Worm (Caenorhabditis elegans) whole organism, L1 larva: Measurements from ENCODE around the gene abu-1.

Experiments used
- C04F5.9 ChIP-seq: sonication (generic microtip); optimal IDR thresholded peaks from 2 replicates; lab custom pipeline; 2016; ENCODE audit warnings: missing genetic modification characterization, missing compliant biosample characterization
- C34B4.2 ChIP-seq: sonication (generic microtip); optimal IDR thresholded peaks from 2 replicates; lab custom pipeline; 2017; ENCODE audit warnings: mild to moderate bottlenecking, missing genetic modification characterization, missing compliant biosample characterization
- aly-2 ChIP-seq: fragments of 150-350 bp; optimal IDR thresholded peaks from 2 replicates; lab custom pipeline; 2014; ENCODE audit warnings: missing biosample characterization, missing genetic modification characterization
- ama-1 ChIP-seq: fragments of 150-350 bp; optimal IDR thresholded peaks from 2 replicates; lab custom pipeline; 2014
- blmp-1 ChIP-seq: fragments of 150-350 bp; optimal IDR thresholded peaks from 2 replicates; lab custom pipeline; 2014; ENCODE audit warnings: missing biosample characterization, missing genetic modification characterization
- ceh-8 ChIP-seq: fragments of 200-800 bp; sonication (Bioruptor generic); optimal IDR thresholded peaks from 2 replicates; lab custom pipeline; 2018; ENCODE audit warnings: mild to moderate bottlenecking, missing genetic modification characterization, moderate library complexity, missing compliant biosample characterization
- ceh-88 ChIP-seq: fragments of 200-800 bp; sonication (Bioruptor generic); IDR thresholded peaks from 2 replicates; pipeline ENCODE4 v1.3.6; 2022; ENCODE audit warnings: missing genetic modification characterization, missing compliant biosample characterization
- ces-1 ChIP-seq: fragments of 150-350 bp; optimal IDR thresholded peaks from 2 replicates; lab custom pipeline; 2014; ENCODE audit warnings: missing biosample characterization, missing genetic modification reagents, missing genetic modification characterization
- dpl-1 ChIP-seq, 3 experiments: fragments of 150-350 bp in 2 of 3; sonication (generic microtip) in 1 of 3; optimal IDR thresholded peaks; 2 replicates each; lab custom pipeline; 2014 to 2017; ENCODE audit warnings: missing biosample characterization in 3 of 3, missing genetic modification characterization in 3 of 3, missing genetic modification reagents in 3 of 3
- efl-1 ChIP-seq, 4 experiments: fragments of 150-350 bp; optimal IDR thresholded peaks in 3 of 4; peaks in 1 of 4; 1 replicate in 1 of 4; 2 replicates in 3 of 4; lab custom pipeline; 2014; ENCODE audit warnings: missing biosample characterization in 2 of 4, missing genetic modification characterization in 2 of 4, missing genetic modification reagents in 2 of 4
- efl-3 ChIP-seq: fragments of 200-800 bp; sonication (Bioruptor generic); optimal IDR thresholded peaks from 2 replicates; lab custom pipeline; 2018; ENCODE audit warnings: mild to moderate bottlenecking, missing genetic modification characterization, missing compliant biosample characterization
- egl-13 ChIP-seq: sonication (generic microtip); optimal IDR thresholded peaks from 2 replicates; lab custom pipeline; 2016; ENCODE audit warnings: missing genotype, missing genetic modification reagents, missing genetic modification characterization, missing compliant biosample characterization
- elt-2 ChIP-seq: sonication (generic microtip); optimal IDR thresholded peaks from 2 replicates; lab custom pipeline; 2016; ENCODE audit warnings: missing genetic modification characterization, mild to moderate bottlenecking, inconsistent platforms, missing compliant biosample characterization, missing genetic modification reagents
- elt-3 ChIP-seq, 6 experiments: fragments of 150-350 bp in 1 of 6; sonication (generic microtip); optimal IDR thresholded peaks; 2 replicates each; lab custom pipeline; 2017 to 2018; ENCODE audit warnings: missing biosample characterization in 6 of 6, missing genetic modification characterization in 6 of 6, inconsistent platforms in 1 of 6
- fkh-4 ChIP-seq: sonication (generic microtip); optimal IDR thresholded peaks from 2 replicates; lab custom pipeline; 2016; ENCODE audit warnings: missing compliant biosample characterization, missing genetic modification characterization, borderline replicate concordance
- fkh-8 ChIP-seq: sonication (generic microtip); optimal IDR thresholded peaks from 2 replicates; lab custom pipeline; 2016; ENCODE audit warnings: mild to moderate bottlenecking, missing genetic modification characterization, missing compliant biosample characterization
- fos-1 ChIP-seq: fragments of 150-350 bp; optimal IDR thresholded peaks from 2 replicates; lab custom pipeline; 2014; ENCODE audit warnings: missing biosample characterization, missing genetic modification characterization
- grh-1 ChIP-seq: fragments of 200-800 bp; sonication (Bioruptor generic); IDR thresholded peaks from 2 replicates; pipeline ENCODE4 v1.3.6; 2022; ENCODE audit warnings: missing genetic modification reagents, missing genetic modification characterization, missing compliant biosample characterization
- hlh-17 ChIP-seq: fragments of 200-800 bp; sonication (Bioruptor generic); optimal IDR thresholded peaks from 2 replicates; lab custom pipeline; 2018; ENCODE audit warnings: missing genetic modification characterization, mild to moderate bottlenecking, missing compliant biosample characterization, moderate library complexity, borderline replicate concordance
- irx-1 ChIP-seq: sonication (generic microtip); optimal IDR thresholded peaks from 2 replicates; lab custom pipeline; 2016; ENCODE audit warnings: missing genetic modification characterization, missing compliant biosample characterization
- jun-1 ChIP-seq: fragments of 150-350 bp; optimal IDR thresholded peaks from 2 replicates; lab custom pipeline; 2014; ENCODE audit warnings: missing biosample characterization, missing genetic modification reagents, missing genetic modification characterization
- lin-14 ChIP-seq: fragments of 200-800 bp; sonication (Bioruptor generic); optimal IDR thresholded peaks from 2 replicates; lab custom pipeline; 2018; ENCODE audit warnings: mild to moderate bottlenecking, missing genetic modification characterization, moderate library complexity, missing compliant biosample characterization
- lir-3 ChIP-seq: sonication (generic microtip); optimal IDR thresholded peaks from 2 replicates; lab custom pipeline; 2016; ENCODE audit warnings: mild to moderate bottlenecking, missing genetic modification characterization, moderate library complexity, missing compliant biosample characterization; ENCODE audit not compliant: poor library complexity
- lsy-2 ChIP-seq, 2 experiments: fragments of 150-350 bp; optimal IDR thresholded peaks; 2 replicates each; lab custom pipeline; 2014; ENCODE audit warnings: missing biosample characterization in 2 of 2, missing genetic modification characterization in 2 of 2
- mef-2 ChIP-seq: fragments of 150-350 bp; optimal IDR thresholded peaks from 2 replicates; lab custom pipeline; 2014; ENCODE audit warnings: missing biosample characterization, missing genetic modification characterization
- mep-1 ChIP-seq: fragments of 150-350 bp; optimal IDR thresholded peaks from 2 replicates; lab custom pipeline; 2014; ENCODE audit warnings: missing biosample characterization, missing genetic modification characterization
- nhr-12 ChIP-seq: sonication (generic microtip); optimal IDR thresholded peaks from 2 replicates; lab custom pipeline; 2017; ENCODE audit warnings: missing biosample characterization, missing genetic modification characterization
- nhr-19 ChIP-seq: fragments of 200-800 bp; sonication (Bioruptor generic); conservative IDR thresholded peaks from 2 replicates; pipeline ENCODE4 v1.3.6; 2022; ENCODE audit warnings: missing genetic modification characterization, missing compliant biosample characterization
- nhr-20 ChIP-seq: sonication (generic microtip); optimal IDR thresholded peaks from 2 replicates; lab custom pipeline; 2016; ENCODE audit warnings: mild to moderate bottlenecking, missing genetic modification characterization, missing compliant biosample characterization
- nhr-237 ChIP-seq: fragments of 150-350 bp; optimal IDR thresholded peaks from 2 replicates; lab custom pipeline; 2014; ENCODE audit warnings: missing biosample characterization, missing genetic modification characterization
- nhr-71 ChIP-seq: sonication (generic microtip); optimal IDR thresholded peaks from 2 replicates; lab custom pipeline; 2016; ENCODE audit warnings: mild to moderate bottlenecking, missing genetic modification characterization, moderate library complexity, missing compliant biosample characterization
- nhr-76 ChIP-seq: sonication (generic microtip); optimal IDR thresholded peaks from 2 replicates; lab custom pipeline; 2017; ENCODE audit warnings: missing biosample characterization, missing genetic modification characterization
- nhr-90 ChIP-seq: sonication (generic microtip); optimal IDR thresholded peaks from 2 replicates; lab custom pipeline; 2016; ENCODE audit warnings: mild to moderate bottlenecking, missing genetic modification characterization, missing compliant biosample characterization; ENCODE audit not compliant: poor library complexity
- pag-3 ChIP-seq: sonication (generic microtip); optimal IDR thresholded peaks from 2 replicates; lab custom pipeline; 2017; ENCODE audit warnings: missing genetic modification characterization, mild to moderate bottlenecking, missing compliant biosample characterization, antibody characterized with exemption, borderline replicate concordance; ENCODE audit not compliant: insufficient read depth
- pax-3 ChIP-seq: fragments of 200-800 bp; sonication (Bioruptor generic); optimal IDR thresholded peaks from 2 replicates; lab custom pipeline; 2018; ENCODE audit warnings: mild to moderate bottlenecking, missing genetic modification characterization, moderate library complexity, missing compliant biosample characterization
- rnt-1 ChIP-seq: sonication (generic microtip); optimal IDR thresholded peaks from 2 replicates; lab custom pipeline; 2016; ENCODE audit warnings: mild to moderate bottlenecking, missing genetic modification characterization, moderate library complexity, missing compliant biosample characterization
- sox-4 ChIP-seq: sonication (generic microtip); optimal IDR thresholded peaks from 2 replicates; lab custom pipeline; 2016; ENCODE audit warnings: missing genetic modification characterization, missing compliant biosample characterization
- tbx-2 ChIP-seq: sonication (generic microtip); optimal IDR thresholded peaks from 2 replicates; lab custom pipeline; 2016; ENCODE audit warnings: missing genetic modification characterization, missing compliant biosample characterization
- tlp-1 ChIP-seq: fragments of 150-350 bp; optimal IDR thresholded peaks from 2 replicates; lab custom pipeline; 2014; ENCODE audit warnings: missing biosample characterization, missing genetic modification characterization
- unc-130 ChIP-seq: fragments of 150-350 bp; optimal IDR thresholded peaks from 2 replicates; lab custom pipeline; 2017; ENCODE audit warnings: missing biosample characterization, missing genetic modification characterization, inconsistent platforms
- unc-62 ChIP-seq: fragments of 150-350 bp; optimal IDR thresholded peaks from 2 replicates; lab custom pipeline; 2014; ENCODE audit warnings: missing biosample characterization, missing genetic modification reagents, missing genetic modification characterization
- unc-98 ChIP-seq: fragments of 200-800 bp; sonication (Bioruptor generic); IDR thresholded peaks from 2 replicates; pipeline ENCODE4 v1.3.6; 2022; ENCODE audit warnings: missing genetic modification characterization, missing compliant biosample characterization
- vab-15 ChIP-seq: sonication (generic microtip); optimal IDR thresholded peaks from 2 replicates; lab custom pipeline; 2017; ENCODE audit warnings: missing genotype, mild to moderate bottlenecking, missing genetic modification characterization, missing compliant biosample characterization
- xbp-1 ChIP-seq: sonication (generic microtip); optimal IDR thresholded peaks from 2 replicates; lab custom pipeline; 2016; ENCODE audit warnings: missing genetic modification characterization, missing compliant biosample characterization
- ztf-11 ChIP-seq, 2 experiments: sonication (generic microtip); optimal IDR thresholded peaks; 2 replicates each; lab custom pipeline; 2016 to 2017; ENCODE audit warnings: missing genetic modification characterization in 2 of 2, missing biosample characterization in 1 of 2, missing compliant biosample characterization in 1 of 2
- ztf-4 ChIP-seq: fragments of 150-350 bp; optimal IDR thresholded peaks from 2 replicates; lab custom pipeline; 2014; ENCODE audit warnings: missing biosample characterization, missing genetic modification characterization

abu-1 gene

ce11 chrV:10341905-10342328 is 39.7 kb downstream of the abu-1 start, which contains the start of gene K07C5.13 (continued):
- TF ChIP-seq pax-3 (tag; lab: Kevin White, UChicago) = peak; percentile 51
- peak; percentile 64 to 72 for TF ChIP-seq efl-1 (optimal IDR thresholded peaks at IDR 0.05; lab: Kevin White, UChicago)
- TF ChIP-seq efl-1 (GFP tag; optimal IDR thresholded peaks at IDR 0.05 in 1 of 2; lab: Kevin White, UChicago) = peak; percentile 57 to 97
- peak; percentile 47 for TF ChIP-seq unc-130
- peak; percentile 81 for TF ChIP-seq nhr-90 (tag; lab: Kevin White, UChicago)
- peak; percentile 74 for TF ChIP-seq egl-13 (tag; lab: Kevin White, UChicago)
- TF ChIP-seq fkh-8 = peak; percentile 24
- peak; percentile 31 for TF ChIP-seq aly-2 (tag; lab: Kevin White, UChicago)
- TF ChIP-seq nhr-19 (GFP tag; lab: Robert Waterston, UW) = peak; percentile 86
- peak; percentile 41 for TF ChIP-seq elt-2 (tag; lab: Kevin White, UChicago)
- TF ChIP-seq blmp-1 (tag; lab: Kevin White, UChicago) = peak; percentile 61
- TF ChIP-seq xbp-1 (tag; lab: Kevin White, UChicago) = peak; percentile 80
- TF ChIP-seq mep-1 (tag; lab: Kevin White, UChicago) = peak; percentile 16
- TF ChIP-seq C34B4.2 (tag; lab: Kevin White, UChicago) = peak; percentile 10
- TF ChIP-seq ceh-88 (GFP tag; lab: Robert Waterston, UW) = peak; percentile 57
- peak; percentile 73 for TF ChIP-seq unc-98
- peak; percentile 89 for TF ChIP-seq grh-1 (GFP tag; lab: Robert Waterston, UW)
- TF ChIP-seq efl-3 = peak; percentile 55
- peak; percentile 85 for TF ChIP-seq rnt-1 (tag; lab: Kevin White, UChicago)
- TF ChIP-seq lin-14 (GFP tag; lab: Kevin White, UChicago) = peak; percentile 84
- TF ChIP-seq elt-3 (tag; optimal IDR thresholded peaks at IDR 0.05; lab: Kevin White, UChicago) = peak in 1 of 6 experiments; percentile 29
- TF ChIP-seq sox-4 = peak; percentile 36
- peak; percentile 55 for TF ChIP-seq fkh-4 (tag; lab: Kevin White, UChicago)
- TF ChIP-seq ama-1 = peak; percentile 5
- peak; percentile 79 for TF ChIP-seq irx-1
- peak; percentile 86 for TF ChIP-seq nhr-71 (tag; lab: Kevin White, UChicago)
- TF ChIP-seq ceh-8 (GFP tag; lab: Kevin White, UChicago) = peak; percentile 19
- peak; percentile 44 to 72 (median 72) for TF ChIP-seq dpl-1 (GFP tag; optimal IDR thresholded peaks at IDR 0.05; lab: Kevin White, UChicago)
- peak in 1 of 2 experiments; percentile 64 for TF ChIP-seq ztf-11 (tag; optimal IDR thresholded peaks at IDR 0.05; lab: Kevin White, UChicago)

- no peak for TF ChIP-seq C34B4.2 (tag; lab: Kevin White, UChicago)
- TF ChIP-seq elt-2 (tag; lab: Kevin White, UChicago) = no peak
- no peak for TF ChIP-seq elt-3 (tag; optimal IDR thresholded peaks at IDR 0.05; lab: Kevin White, UChicago)
- TF ChIP-seq ama-1 = no peak
- no peak for TF ChIP-seq unc-130
- no peak for TF ChIP-seq vab-15 (tag; lab: Kevin White, UChicago)
- TF ChIP-seq fos-1 = no peak
- no peak for TF ChIP-seq lir-3 (tag; lab: Kevin White, UChicago)
- TF ChIP-seq C04F5.9 (tag; lab: Kevin White, UChicago) = no peak
- TF ChIP-seq ceh-88 (GFP tag; lab: Robert Waterston, UW) = no peak
- no peak for TF ChIP-seq ceh-8 (GFP tag; lab: Kevin White, UChicago)
Measured at ce11 chrV:10339200-10339599, 42.4 kb downstream of the abu-1 start, which contains the start of gene K07C5.2. TSS of gene K07C5.2 (plus strand) at chrV:10339500.

- TF ChIP-seq ztf-4 = no peak
- no peak for TF ChIP-seq ztf-11 (tag; optimal IDR thresholded peaks at IDR 0.05; lab: Kevin White, UChicago)
- TF ChIP-seq nhr-20 (tag; lab: Kevin White, UChicago) = peak; percentile 25
- TF ChIP-seq fkh-4 (tag; lab: Kevin White, UChicago) = no peak
- TF ChIP-seq nhr-76 (tag; lab: Kevin White, UChicago) = no peak
- no peak for TF ChIP-seq tlp-1
- no peak for TF ChIP-seq hlh-17 (GFP tag; lab: Kevin White, UChicago)
- no peak for TF ChIP-seq xbp-1 (tag; lab: Kevin White, UChicago)
- TF ChIP-seq rnt-1 (tag; lab: Kevin White, UChicago) = peak; percentile 16
- TF ChIP-seq nhr-12 (tag; lab: Kevin White, UChicago) = no peak
- no peak for TF ChIP-seq ces-1 (GFP tag; lab: Kevin White, UChicago)
- no peak for TF ChIP-seq jun-1
- TF ChIP-seq lsy-2 (tag; optimal IDR thresholded peaks at IDR 0.05; lab: Kevin White, UChicago) = peak; percentile 32 to 68
- TF ChIP-seq unc-62 (GFP tag; lab: Kevin White, UChicago) = no peak
- no peak for TF ChIP-seq mef-2 (tag; lab: Kevin White, UChicago)
- peak; percentile 40 to 44 for TF ChIP-seq efl-1 (optimal IDR thresholded peaks at IDR 0.05; lab: Kevin White, UChicago)
- TF ChIP-seq efl-1 (GFP tag; optimal IDR thresholded peaks at IDR 0.05 in 1 of 2; lab: Kevin White, UChicago) = peak; percentile 49 to 85
- TF ChIP-seq nhr-237 (tag; lab: Kevin White, UChicago) = no peak
- no peak for TF ChIP-seq tbx-2 (tag; lab: Kevin White, UChicago)
- no peak for TF ChIP-seq pag-3 (tag; lab: Kevin White, UChicago)
Measured at ce11 chrV:10338305-10338992, 43.2 kb downstream of the abu-1 start, which contains the start of gene arx-2. TSS of gene arx-2 (minus strand) at chrV:10338355.
